Fruit fly (Drosophila melanogaster) whole organism: Measurements from ENCODE around the gene CG7794.

Source experiments
- CG8478 ChIP-seq: fragments of >200 bp; optimal IDR thresholded peaks from 2 replicates; lab custom pipeline; 2018; ENCODE audit warnings: inconsistent platforms
- Dll ChIP-seq: fragments of >200 bp; optimal IDR thresholded peaks from 2 replicates; lab custom pipeline; 2017
- EcR ChIP-seq, 2 experiments: fragments of >200 bp; optimal IDR thresholded peaks; 2 replicates each; lab custom pipeline; 2017; ENCODE audit warnings: missing biosample characterization in 2 of 2, missing genetic modification characterization in 2 of 2, missing genetic modification reagents in 2 of 2
- pan ChIP-seq: fragments of >200 bp; optimal IDR thresholded peaks from 2 replicates; lab custom pipeline; 2017
- psq ChIP-seq: fragments of >200 bp; optimal IDR thresholded peaks from 2 replicates; lab custom pipeline; 2017

DNA sequence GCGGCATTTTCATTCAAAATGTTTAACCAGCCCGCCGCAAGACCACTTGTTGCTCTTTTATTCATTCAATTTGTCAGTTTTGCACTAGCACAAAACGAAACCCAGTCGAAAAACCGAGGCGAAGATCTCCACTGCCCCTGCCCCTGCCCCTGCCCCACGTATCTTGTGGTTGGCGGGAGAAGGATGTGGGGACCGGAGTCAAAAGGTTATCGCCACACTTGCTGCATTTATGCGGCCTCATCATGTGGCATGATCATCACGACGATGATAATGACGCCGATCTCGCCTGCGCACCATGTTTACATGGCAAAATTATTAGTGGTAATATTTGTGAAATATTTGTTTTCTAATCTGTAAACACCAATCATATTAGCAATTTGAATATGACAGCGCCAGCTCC is 4.3 kb downstream of the CG7794 start:
- TF ChIP-seq EcR (GFP tag; optimal IDR thresholded peaks at IDR 0.05; lab: Kevin White, UChicago) (no peak), pan (lab: Kevin White, UChicago) (no peak), CG8478 (lab: Kevin White, UChicago) (no peak), psq (lab: Kevin White, UChicago) (no peak), Dll (no peak)
